Fruit fly (Drosophila melanogaster) whole organism, wandering third instar larva: ENCODE data around the gene CG12279.
A peak's percentile ranks its signal among the peaks of the same experiment; 100 is the strongest.

Experiments
- Abd-B ChIP-seq: fragments of >200 bp; optimal IDR thresholded peaks from 2 replicates; lab custom pipeline; 2017; ENCODE audit warnings: missing biosample characterization, missing genetic modification characterization
- CrebA ChIP-seq: fragments of 200-800 bp; sonication (Bioruptor generic); optimal IDR thresholded peaks from 2 replicates; lab custom pipeline; 2016; ENCODE audit warnings: missing biosample characterization, mild to moderate bottlenecking, missing genetic modification characterization, borderline replicate concordance
- Hr83 ChIP-seq: fragments of 200-300 bp; sonication (Bioruptor generic); optimal IDR thresholded peaks from 2 replicates; lab custom pipeline; 2016; ENCODE audit warnings: missing biosample characterization, mild to moderate bottlenecking, missing genetic modification characterization, moderate library complexity; ENCODE audit not compliant: poor library complexity, severe bottlenecking
- Myc ChIP-seq: fragments of >200 bp; optimal IDR thresholded peaks from 2 replicates; lab custom pipeline; 2017
- brk ChIP-seq: fragments of 200-800 bp; sonication (Bioruptor generic); optimal IDR thresholded peaks from 2 replicates; lab custom pipeline; 2016; ENCODE audit warnings: missing biosample characterization, mild to moderate bottlenecking, missing genetic modification characterization
- dl ChIP-seq, 2 experiments: fragments of 175-275, 200-275 bp in 1 of 2; fragments of 200-275 bp in 1 of 2; sonication (Bioruptor generic); optimal IDR thresholded peaks; lab custom pipeline; 2018; ENCODE audit warnings: mild to moderate bottlenecking in 2 of 2, missing biosample characterization in 2 of 2, missing genetic modification characterization in 2 of 2, moderate library complexity in 2 of 2; ENCODE audit not compliant: partially characterized antibody in 2 of 2, insufficient read depth in 1 of 2
- dmrt93B ChIP-seq: fragments of 200-800 bp; sonication (Bioruptor generic); optimal IDR thresholded peaks from 2 replicates; lab custom pipeline; 2018; ENCODE audit warnings: missing biosample characterization, mild to moderate bottlenecking, missing genetic modification characterization
- dsf ChIP-seq: sonication (Bioruptor generic); optimal IDR thresholded peaks from 2 replicates; lab custom pipeline; 2016; ENCODE audit warnings: missing biosample characterization, missing genetic modification characterization, borderline replicate concordance
- fru ChIP-seq: fragments of 200-800 bp; sonication (Bioruptor generic); optimal IDR thresholded peaks from 3 replicates; lab custom pipeline; 2016; ENCODE audit warnings: missing biosample characterization, mild to moderate bottlenecking, missing genetic modification characterization
- jim ChIP-seq: fragments of 175-275, 200-325 bp; sonication (Bioruptor generic); optimal IDR thresholded peaks from 2 replicates; lab custom pipeline; 2016; ENCODE audit warnings: missing biosample characterization, mild to moderate bottlenecking, missing genetic modification characterization
- lola ChIP-seq: fragments of >200 bp; optimal IDR thresholded peaks from 2 replicates; lab custom pipeline; 2017; ENCODE audit warnings: missing biosample characterization, missing genetic modification characterization
- pan ChIP-seq: fragments of >200 bp; optimal IDR thresholded peaks from 2 replicates; lab custom pipeline; 2017
- psq ChIP-seq: fragments of 200-800 bp; sonication (Bioruptor generic); optimal IDR thresholded peaks from 3 replicates; lab custom pipeline; 2017; ENCODE audit warnings: missing biosample characterization, mild to moderate bottlenecking, missing genetic modification characterization, moderate library complexity
- rgr ChIP-seq: fragments of 200-800 bp; sonication (Bioruptor generic); optimal IDR thresholded peaks from 3 replicates; lab custom pipeline; 2016; ENCODE audit warnings: missing biosample characterization, mild to moderate bottlenecking, missing genetic modification characterization
- sage ChIP-seq: fragments of 200-800 bp; sonication (Bioruptor generic); optimal IDR thresholded peaks from 2 replicates; lab custom pipeline; 2016; ENCODE audit warnings: missing biosample characterization, mild to moderate bottlenecking, missing genetic modification characterization
- tai ChIP-seq: sonication (Bioruptor generic); optimal IDR thresholded peaks from 2 replicates; lab custom pipeline; 2016; ENCODE audit warnings: missing biosample characterization, missing genetic modification characterization
- usp ChIP-seq: fragments of >200 bp; optimal IDR thresholded peaks from 2 replicates; lab custom pipeline; 2017; ENCODE audit warnings: missing biosample characterization, missing genetic modification characterization

CG12279 gene

dm6 chr3R:12743580-12743979, 38.7 kb downstream of the CG12279 start, which contains the start of gene Ugt37A3:
Gene Ugt37A3 (minus strand): TSS chr3R:12743680.
- TF ChIP-seq psq (GFP tag; lab: Kevin White, UChicago) (no peak), sage (GFP tag; lab: Kevin White, UChicago) (no peak), CrebA (GFP tag; lab: Kevin White, UChicago) (peak; percentile 8), fru (GFP tag; lab: Kevin White, UChicago) (peak; percentile 37)
- TF ChIP-seq, all 38 proteins: peak for 2

dm6 chr3R:12751027-12751426, 46.1 kb downstream of the CG12279 start:
- TF ChIP-seq Myc = no peak
- no peak for TF ChIP-seq tai
- TF ChIP-seq pan (lab: Kevin White, UChicago) = no peak
- no peak for TF ChIP-seq dmrt93B
- no peak for TF ChIP-seq Abd-B (GFP tag; lab: Kevin White, UChicago)
- no peak for TF ChIP-seq rgr
- TF ChIP-seq dl (GFP tag; optimal IDR thresholded peaks at IDR 0.05; lab: Kevin White, UChicago; ENCODE audit: insufficient read depth in 1 of 2, partially characterized antibody in 2 of 2) = no peak
- TF ChIP-seq usp (GFP tag; lab: Kevin White, UChicago) = no peak
- TF ChIP-seq dsf (GFP tag; lab: Kevin White, UChicago) = no peak
- no peak for TF ChIP-seq jim (GFP tag; lab: Kevin White, UChicago)
- TF ChIP-seq Hr83 (GFP tag; lab: Kevin White, UChicago) = no peak
- no peak for TF ChIP-seq brk (GFP tag; lab: Kevin White, UChicago)
- TF ChIP-seq lola (GFP tag; lab: Kevin White, UChicago) = no peak
